Fruit fly (Drosophila melanogaster): Measurements from ENCODE around the gene CG12017.

dm6 chr3L:3257690-3258089 lies 22.3 kb upstream of the CG12017 start, which contains the start of gene ckd:
- no peak for TF ChIP-seq CG1620 (GFP tag; optimal IDR thresholded peaks at IDR 0.05)
- TF ChIP-seq CG5204 (GFP tag; optimal IDR thresholded peaks at IDR 0.05), result no peak
- no peak for TF ChIP-seq cic (GFP tag; optimal IDR thresholded peaks at IDR 0.05)
- TF ChIP-seq kay (GFP tag; ENCODE audit: borderline replicate concordance), result no peak
- no peak for TF ChIP-seq Hr96 (GFP tag; optimal IDR thresholded peaks at IDR 0.05)
- TF ChIP-seq CG14711 (tag; optimal IDR thresholded peaks at IDR 0.05), result no peak
